Fruit fly (Drosophila melanogaster) whole organism, wandering third instar larva: Measurements from ENCODE around the gene CG43630.

ENCODE experiments used
- Abd-B ChIP-seq: fragments of >200 bp; optimal IDR thresholded peaks from 2 replicates; lab custom pipeline; 2017; ENCODE audit warnings: missing biosample characterization, missing genetic modification characterization
- CG32264 ChIP-seq: fragments of 200-800 bp; sonication (Bioruptor generic); optimal IDR thresholded peaks from 2 replicates; lab custom pipeline; 2016; ENCODE audit warnings: missing biosample characterization, missing genetic modification characterization
- CG9705 ChIP-seq: fragments of 200-800 bp; sonication (Bioruptor generic); optimal IDR thresholded peaks from 2 replicates; lab custom pipeline; 2018; ENCODE audit warnings: missing biosample characterization, mild to moderate bottlenecking, missing genetic modification characterization
- CrebA ChIP-seq: fragments of 200-800 bp; sonication (Bioruptor generic); optimal IDR thresholded peaks from 2 replicates; lab custom pipeline; 2016; ENCODE audit warnings: missing biosample characterization, mild to moderate bottlenecking, missing genetic modification characterization, borderline replicate concordance
- Dif ChIP-seq: fragments of 200-275, 200-300 bp; sonication (Bioruptor generic); optimal IDR thresholded peaks from 2 replicates; lab custom pipeline; 2018; ENCODE audit warnings: missing biosample characterization, missing genetic modification characterization; ENCODE audit not compliant: partially characterized antibody
- Hnf4 ChIP-seq: fragments of 200-800 bp; sonication (Bioruptor generic); optimal IDR thresholded peaks from 2 replicates; lab custom pipeline; 2016; ENCODE audit warnings: missing biosample characterization, mild to moderate bottlenecking, missing genetic modification characterization
- Hr78 ChIP-seq: fragments of >200 bp; optimal IDR thresholded peaks from 2 replicates; lab custom pipeline; 2017; ENCODE audit warnings: missing biosample characterization, missing genetic modification characterization
- Hr83 ChIP-seq: fragments of 200-300 bp; sonication (Bioruptor generic); optimal IDR thresholded peaks from 2 replicates; lab custom pipeline; 2016; ENCODE audit warnings: missing biosample characterization, mild to moderate bottlenecking, missing genetic modification characterization, moderate library complexity; ENCODE audit not compliant: poor library complexity, severe bottlenecking
- Jra ChIP-seq: sonication (Bioruptor generic); optimal IDR thresholded peaks from 2 replicates; lab custom pipeline; 2016; ENCODE audit warnings: missing biosample characterization, missing genetic modification characterization
- Mio ChIP-seq: sonication (Bioruptor generic); optimal IDR thresholded peaks from 2 replicates; lab custom pipeline; 2016; ENCODE audit warnings: missing biosample characterization, missing genetic modification characterization
- Myc ChIP-seq: fragments of >200 bp; optimal IDR thresholded peaks from 2 replicates; lab custom pipeline; 2017
- N ChIP-seq: fragments of >200 bp; optimal IDR thresholded peaks from 2 replicates; lab custom pipeline; 2018; ENCODE audit warnings: missing biosample characterization, missing external identifiers, missing genetic modification characterization
- OdsH ChIP-seq: fragments of 200-800 bp; sonication (Bioruptor generic); optimal IDR thresholded peaks from 2 replicates; lab custom pipeline; 2016; ENCODE audit warnings: missing biosample characterization, mild to moderate bottlenecking, missing genetic modification characterization
- Rel ChIP-seq, 2 experiments: fragments of 200-800 bp; sonication (Bioruptor generic) in 1 of 2; optimal IDR thresholded peaks; 2 replicates in 1 of 2; 3 replicates in 1 of 2; lab custom pipeline; 2016 to 2019; ENCODE audit warnings: mild to moderate bottlenecking in 2 of 2, missing biosample characterization in 2 of 2, missing genetic modification characterization in 2 of 2, moderate library complexity in 1 of 2
- Sp1 ChIP-seq: fragments of 200-800 bp; sonication (Bioruptor generic); optimal IDR thresholded peaks from 3 replicates; lab custom pipeline; 2019; ENCODE audit warnings: missing biosample characterization, mild to moderate bottlenecking, missing genetic modification characterization, moderate library complexity
- Vsx2 ChIP-seq: fragments of 200-300, 225-300 bp; sonication (Bioruptor generic); optimal IDR thresholded peaks from 2 replicates; lab custom pipeline; 2018; ENCODE audit warnings: missing biosample characterization, missing genetic modification characterization; ENCODE audit not compliant: partially characterized antibody
- br ChIP-seq: fragments of 200-800 bp; sonication (Bioruptor generic); optimal IDR thresholded peaks from 2 replicates; lab custom pipeline; 2016; ENCODE audit warnings: missing biosample characterization, missing genetic modification characterization
- brk ChIP-seq: fragments of 200-800 bp; sonication (Bioruptor generic); optimal IDR thresholded peaks from 2 replicates; lab custom pipeline; 2016; ENCODE audit warnings: missing biosample characterization, mild to moderate bottlenecking, missing genetic modification characterization
- dmrt93B ChIP-seq: fragments of 200-800 bp; sonication (Bioruptor generic); optimal IDR thresholded peaks from 2 replicates; lab custom pipeline; 2018; ENCODE audit warnings: missing biosample characterization, mild to moderate bottlenecking, missing genetic modification characterization
- dsf ChIP-seq: sonication (Bioruptor generic); optimal IDR thresholded peaks from 2 replicates; lab custom pipeline; 2016; ENCODE audit warnings: missing biosample characterization, missing genetic modification characterization, borderline replicate concordance
- ey ChIP-seq: fragments of 200-800 bp; sonication (Bioruptor generic); optimal IDR thresholded peaks from 2 replicates; lab custom pipeline; 2016; ENCODE audit warnings: missing biosample characterization, missing genetic modification characterization
- foxo ChIP-seq, 2 experiments: fragments of 200-800 bp; sonication (Bioruptor generic); optimal IDR thresholded peaks; 2 replicates in 1 of 2; 3 replicates in 1 of 2; lab custom pipeline; 2016 to 2017; ENCODE audit warnings: missing biosample characterization in 2 of 2, missing genetic modification characterization in 2 of 2
- jim ChIP-seq: fragments of 175-275, 200-325 bp; sonication (Bioruptor generic); optimal IDR thresholded peaks from 2 replicates; lab custom pipeline; 2016; ENCODE audit warnings: missing biosample characterization, mild to moderate bottlenecking, missing genetic modification characterization
- lola ChIP-seq: fragments of >200 bp; optimal IDR thresholded peaks from 2 replicates; lab custom pipeline; 2017; ENCODE audit warnings: missing biosample characterization, missing genetic modification characterization
- pan ChIP-seq: fragments of >200 bp; optimal IDR thresholded peaks from 2 replicates; lab custom pipeline; 2017
- psq ChIP-seq: fragments of 200-800 bp; sonication (Bioruptor generic); optimal IDR thresholded peaks from 3 replicates; lab custom pipeline; 2017; ENCODE audit warnings: missing biosample characterization, mild to moderate bottlenecking, missing genetic modification characterization, moderate library complexity
- rgr ChIP-seq: fragments of 200-800 bp; sonication (Bioruptor generic); optimal IDR thresholded peaks from 3 replicates; lab custom pipeline; 2016; ENCODE audit warnings: missing biosample characterization, mild to moderate bottlenecking, missing genetic modification characterization
- sage ChIP-seq: fragments of 200-800 bp; sonication (Bioruptor generic); optimal IDR thresholded peaks from 2 replicates; lab custom pipeline; 2016; ENCODE audit warnings: missing biosample characterization, mild to moderate bottlenecking, missing genetic modification characterization
- sv ChIP-seq: fragments of 200-800 bp; sonication (Bioruptor generic); optimal IDR thresholded peaks from 3 replicates; lab custom pipeline; 2016; ENCODE audit warnings: missing biosample characterization, missing genetic modification characterization
- tai ChIP-seq: sonication (Bioruptor generic); optimal IDR thresholded peaks from 2 replicates; lab custom pipeline; 2016; ENCODE audit warnings: missing biosample characterization, missing genetic modification characterization
- usp ChIP-seq: fragments of >200 bp; optimal IDR thresholded peaks from 2 replicates; lab custom pipeline; 2017; ENCODE audit warnings: missing biosample characterization, missing genetic modification characterization
- woc ChIP-seq: sonication (Bioruptor generic); optimal IDR thresholded peaks from 2 replicates; lab custom pipeline; 2016; ENCODE audit warnings: missing biosample characterization, mild to moderate bottlenecking, missing genetic modification characterization

CG43630 gene

DNA sequence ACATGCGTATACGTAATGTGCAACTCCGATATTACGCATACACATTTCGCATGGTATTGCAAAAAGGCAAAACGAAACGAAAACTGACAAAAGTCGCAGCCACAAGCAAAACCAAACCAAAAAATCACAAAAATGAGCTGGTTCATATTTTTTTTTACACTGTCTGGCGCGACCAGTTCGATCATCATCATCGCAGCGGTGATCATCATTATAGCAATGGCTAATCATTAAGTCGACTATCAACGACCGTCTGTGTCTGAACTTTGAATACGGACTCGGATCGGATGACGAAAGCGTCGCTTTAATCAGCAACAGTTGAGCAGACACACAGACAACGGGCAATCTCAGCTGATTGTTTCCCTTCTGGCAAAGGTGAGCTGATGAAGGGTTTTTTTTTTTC is 40.8 kb upstream of the CG43630 start:
- no peak for TF ChIP-seq Sp1 (GFP tag; lab: Kevin White, UChicago)
- TF ChIP-seq dmrt93B (GFP tag; lab: Kevin White, UChicago), result no peak
- TF ChIP-seq ey (GFP tag; lab: Kevin White, UChicago), result no peak
- no peak for TF ChIP-seq sv
- TF ChIP-seq CG32264 (GFP tag; lab: Kevin White, UChicago), result no peak
- TF ChIP-seq OdsH (GFP tag; lab: Kevin White, UChicago), result no peak
- TF ChIP-seq CG9705 (GFP tag; lab: Kevin White, UChicago), result no peak
- TF ChIP-seq Hnf4, result no peak
- no peak for TF ChIP-seq dsf (GFP tag; lab: Kevin White, UChicago)
- no peak for TF ChIP-seq br
- no peak for TF ChIP-seq Hr78 (GFP tag; lab: Kevin White, UChicago)
- no peak for TF ChIP-seq brk (GFP tag; lab: Kevin White, UChicago)
- no peak for TF ChIP-seq CrebA (GFP tag; lab: Kevin White, UChicago)
- TF ChIP-seq Vsx2 (GFP tag; lab: Kevin White, UChicago), result no peak
- no peak for TF ChIP-seq Hr83
- TF ChIP-seq lola (GFP tag; lab: Kevin White, UChicago), result no peak
- no peak for TF ChIP-seq usp (GFP tag; lab: Kevin White, UChicago)
- TF ChIP-seq rgr (GFP tag; lab: Kevin White, UChicago), result no peak
- TF ChIP-seq Myc (lab: Kevin White, UChicago), result no peak

- no peak for TF ChIP-seq Vsx2 (GFP tag; lab: Kevin White, UChicago)
- no peak for TF ChIP-seq sv
- no peak for TF ChIP-seq Mio (GFP tag; lab: Kevin White, UChicago)
- TF ChIP-seq rgr (GFP tag; lab: Kevin White, UChicago), result no peak
- TF ChIP-seq Rel (GFP tag; optimal IDR thresholded peaks at IDR 0.05; lab: Kevin White, UChicago), result no peak
- peak; percentile 70 for TF ChIP-seq Rel (tag; optimal IDR thresholded peaks at IDR 0.05; lab: Kevin White, UChicago)
- TF ChIP-seq jim, result no peak
- no peak for TF ChIP-seq foxo (GFP tag; optimal IDR thresholded peaks at IDR 0.05; lab: Kevin White, UChicago)
- TF ChIP-seq Jra (GFP tag; lab: Kevin White, UChicago), result no peak
- TF ChIP-seq CG32264 (GFP tag; lab: Kevin White, UChicago), result no peak
- no peak for TF ChIP-seq Abd-B (GFP tag; lab: Kevin White, UChicago)
- no peak for TF ChIP-seq dmrt93B (GFP tag; lab: Kevin White, UChicago)
- no peak for TF ChIP-seq woc (GFP tag; lab: Kevin White, UChicago)
- TF ChIP-seq Sp1 (GFP tag; lab: Kevin White, UChicago), result peak; percentile 57
These were observed 40.2 kb upstream of the CG43630 start for dm6 chr3R:12716251-12716650.

DNA sequence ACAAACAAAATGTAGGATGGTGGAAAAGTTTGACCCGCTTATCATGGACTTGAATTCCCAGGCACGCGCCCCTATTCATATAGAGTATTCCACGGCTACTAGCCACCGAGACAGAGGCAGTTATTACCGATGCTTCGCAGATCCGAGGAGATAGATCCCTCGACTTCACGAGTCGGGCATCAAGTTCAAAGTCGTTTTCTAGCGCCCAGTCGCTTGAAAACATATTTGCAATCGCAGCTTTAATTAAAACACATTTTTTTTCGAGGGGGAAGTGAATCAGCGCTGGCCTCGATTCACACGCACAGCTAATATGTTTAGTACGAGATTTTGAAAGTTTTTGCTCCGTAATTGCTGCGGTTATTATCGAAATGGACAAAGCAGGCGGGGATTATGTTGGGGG is 39.2 kb upstream of the CG43630 start:
- TF ChIP-seq foxo (GFP tag; optimal IDR thresholded peaks at IDR 0.05; lab: Kevin White, UChicago), result no peak
- TF ChIP-seq brk (GFP tag; lab: Kevin White, UChicago), result no peak
- TF ChIP-seq Dif (GFP tag; lab: Kevin White, UChicago), result no peak
- TF ChIP-seq woc (GFP tag; lab: Kevin White, UChicago), result no peak
- TF ChIP-seq tai (GFP tag; lab: Kevin White, UChicago), result no peak
- no peak for TF ChIP-seq pan (lab: Kevin White, UChicago)
- TF ChIP-seq psq (GFP tag; lab: Kevin White, UChicago), result no peak
- TF ChIP-seq Mio (GFP tag; lab: Kevin White, UChicago), result no peak
- no peak for TF ChIP-seq br
- no peak for TF ChIP-seq sage (GFP tag; lab: Kevin White, UChicago)
- TF ChIP-seq Myc (lab: Kevin White, UChicago), result no peak
- TF ChIP-seq dmrt93B (GFP tag; lab: Kevin White, UChicago), result no peak
- TF ChIP-seq, all 38 proteins: peak for 0

dm6 chr3R:12712178-12713172 is 36.4 kb upstream of the CG43630 start, which contains the start of gene PolQ:
Gene PolQ (minus strand): TSS chr3R:12712299.
- peak; percentile 68 for TF ChIP-seq Hr78 (GFP tag; lab: Kevin White, UChicago)
- peak; percentile 96 for TF ChIP-seq N (GFP tag; lab: Kevin White, UChicago)
